Worm (Caenorhabditis elegans) whole organism, L1 larva: ENCODE results near the gene F23F12.13.

Source experiments
- C34B4.2 ChIP-seq: sonication (generic microtip); optimal IDR thresholded peaks from 2 replicates; lab custom pipeline; 2017; ENCODE audit warnings: mild to moderate bottlenecking, missing genetic modification characterization, missing compliant biosample characterization
- lir-3 ChIP-seq: sonication (generic microtip); optimal IDR thresholded peaks from 2 replicates; lab custom pipeline; 2016; ENCODE audit warnings: mild to moderate bottlenecking, missing genetic modification characterization, moderate library complexity, missing compliant biosample characterization; ENCODE audit not compliant: poor library complexity
- nhr-11 ChIP-seq: fragments of 150-350 bp; optimal IDR thresholded peaks from 2 replicates; lab custom pipeline; 2014; ENCODE audit warnings: missing biosample characterization, missing genetic modification characterization
- nhr-12 ChIP-seq: sonication (generic microtip); optimal IDR thresholded peaks from 2 replicates; lab custom pipeline; 2017; ENCODE audit warnings: missing biosample characterization, missing genetic modification characterization
- skn-1 ChIP-seq: fragments of 150-350 bp; optimal IDR thresholded peaks from 2 replicates; lab custom pipeline; 2014; ENCODE audit warnings: missing biosample characterization, missing genetic modification characterization
- sup-37 ChIP-seq: fragments of 200-800 bp; sonication (Bioruptor generic); optimal IDR thresholded peaks from 2 replicates; lab custom pipeline; 2018; ENCODE audit warnings: mild to moderate bottlenecking, missing genetic modification characterization, missing compliant biosample characterization

ce11 chrIII:6462610-6463009, 32.9 kb upstream of the F23F12.13 start, which contains the start of gene T26A5.8:
- TF ChIP-seq lir-3 (tag; lab: Kevin White, UChicago) (no peak), nhr-12 (no peak), skn-1 (tag; lab: Kevin White, UChicago) (no peak), nhr-11 (no peak), C34B4.2 (tag; lab: Kevin White, UChicago) (no peak), sup-37 (GFP tag; lab: Kevin White, UChicago) (no peak)
